Worm (Caenorhabditis elegans) whole organism, L2 larva: Measurements from ENCODE around the gene F18E9.1.

ENCODE experiments used
- F13H6.1 ChIP-seq: sonication (generic microtip); optimal IDR thresholded peaks from 2 replicates; lab custom pipeline; 2016; ENCODE audit warnings: missing genetic modification characterization, missing compliant biosample characterization
- unc-62 ChIP-seq: fragments of 150-350 bp; optimal IDR thresholded peaks from 2 replicates; lab custom pipeline; 2014; ENCODE audit warnings: missing biosample characterization, missing genetic modification reagents, missing genetic modification characterization

DNA sequence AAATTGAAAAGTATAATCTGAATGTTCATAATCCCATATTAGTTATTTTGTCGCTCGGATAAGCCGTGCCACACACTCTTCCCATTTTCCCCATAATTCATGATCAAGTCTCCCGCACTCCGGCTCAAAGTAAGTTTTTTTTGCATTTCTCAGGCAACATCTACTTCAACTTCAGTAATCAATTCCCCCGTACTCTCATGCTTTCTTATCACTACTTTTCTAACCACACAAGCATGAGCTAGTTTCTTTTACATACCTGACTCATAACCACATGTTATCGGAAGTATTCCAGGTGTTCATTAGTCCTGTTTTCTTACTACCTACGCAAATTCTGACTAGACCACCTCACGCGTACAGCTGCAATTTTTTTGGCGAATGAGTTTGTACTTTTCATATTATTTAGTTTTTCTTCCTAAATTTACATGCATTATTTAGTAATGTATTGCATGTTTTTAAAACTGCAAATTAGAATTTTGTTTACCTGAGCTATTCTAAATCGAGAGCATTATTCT lies 34.8 kb upstream of the F18E9.1 start:
- TF ChIP-seq unc-62 (GFP tag; lab: Kevin White, UChicago) (no peak), F13H6.1 (tag; lab: Kevin White, UChicago) (no peak)
